Worm (Caenorhabditis elegans): Measurements from ENCODE around the gene srw-102.

ce11 chrV:1741074-1741473, 21.0 kb downstream of the srw-102 start, which contains the start of gene srab-25:
- TF ChIP-seq lin-13 (tag; optimal IDR thresholded peaks at IDR 0.05), result no peak
- no peak for TF ChIP-seq elt-1 (tag; optimal IDR thresholded peaks at IDR 0.05; ENCODE audit: borderline replicate concordance, insufficient read depth)
- TF ChIP-seq mep-1 (tag; optimal IDR thresholded peaks at IDR 0.05), result no peak
- TF ChIP-seq nhr-12 (tag; optimal IDR thresholded peaks at IDR 0.05), result no peak
- TF ChIP-seq ztf-11 (tag; optimal IDR thresholded peaks at IDR 0.05), result no peak
- TF ChIP-seq sptf-1 (tag; optimal IDR thresholded peaks at IDR 0.05), result no peak
- no peak for TF ChIP-seq pha-4 (tag; optimal IDR thresholded peaks at IDR 0.05)
- TF ChIP-seq nhr-28 (tag; optimal IDR thresholded peaks at IDR 0.05), result no peak

Data from whole organism, mixed stage, embryonic.